Worm (Caenorhabditis elegans) whole organism, young adult: Measurements from ENCODE around the gene srx-46.
A peak's percentile ranks its signal among the peaks of the same experiment; 100 is the strongest.

Experiments
- C17E4.6 ChIP-seq: fragments of 200-800 bp; sonication (Bioruptor generic); IDR thresholded peaks from 2 replicates; pipeline ENCODE4 v1.3.6; 2022; ENCODE audit warnings: missing genetic modification reagents, missing genetic modification characterization, missing compliant biosample characterization
- D2030.7 ChIP-seq: fragments of 200-800 bp; sonication (Bioruptor generic); IDR thresholded peaks from 2 replicates; pipeline ENCODE4 v1.3.6; 2022; ENCODE audit warnings: missing genetic modification reagents, missing genetic modification characterization, missing compliant biosample characterization
- F33H1.4 ChIP-seq: fragments of 200-800 bp; sonication (Bioruptor generic); IDR thresholded peaks from 2 replicates; pipeline ENCODE4 v1.3.6; 2022; ENCODE audit warnings: missing genetic modification reagents, missing genetic modification characterization, missing compliant biosample characterization
- F57C9.4 ChIP-seq: sonication (generic microtip); optimal IDR thresholded peaks from 2 replicates; lab custom pipeline; 2017; ENCODE audit warnings: mild to moderate bottlenecking, missing genetic modification characterization, missing compliant biosample characterization
- Y53F4B.3 ChIP-seq: fragments of 200-800 bp; sonication (Bioruptor generic); IDR thresholded peaks from 2 replicates; pipeline ENCODE4 v1.3.6; 2022; ENCODE audit warnings: missing genetic modification reagents, missing genetic modification characterization, missing compliant biosample characterization
- aptf-3 ChIP-seq: fragments of 200-800 bp; sonication (Bioruptor generic); IDR thresholded peaks from 2 replicates; pipeline ENCODE4 v1.3.6; 2022; ENCODE audit warnings: missing genetic modification characterization, missing compliant biosample characterization
- atf-7 ChIP-seq: sonication (generic microtip); optimal IDR thresholded peaks from 2 replicates; lab custom pipeline; 2017; ENCODE audit warnings: mild to moderate bottlenecking, missing genetic modification characterization, missing compliant biosample characterization
- athp-1 ChIP-seq: sonication (generic microtip); optimal IDR thresholded peaks from 2 replicates; lab custom pipeline; 2017; ENCODE audit warnings: mild to moderate bottlenecking, missing genetic modification characterization, missing compliant biosample characterization
- cebp-1 ChIP-seq, 2 experiments: fragments of 200-800 bp in 1 of 2; sonication (Bioruptor generic) in 1 of 2; sonication (generic microtip) in 1 of 2; IDR thresholded peaks in 1 of 2; optimal IDR thresholded peaks in 1 of 2; 2 replicates each; pipeline versions ENCODE4 v1.3.6 to Lab custom; 2017 to 2022; ENCODE audit warnings: missing compliant biosample characterization in 2 of 2, missing genetic modification characterization in 2 of 2, mild to moderate bottlenecking in 1 of 2, missing genetic modification reagents in 1 of 2, moderate library complexity in 1 of 2
- cebp-2 ChIP-seq: fragments of 200-800 bp; sonication (Bioruptor generic); IDR thresholded peaks from 2 replicates; pipeline ENCODE4 v1.3.6; 2022; ENCODE audit warnings: missing genetic modification characterization, missing compliant biosample characterization
- ceh-100 ChIP-seq: fragments of 200-800 bp; sonication (Bioruptor generic); IDR thresholded peaks from 2 replicates; pipeline ENCODE4 v1.3.6; 2022; ENCODE audit warnings: missing genetic modification reagents, missing genetic modification characterization, missing compliant biosample characterization
- ceh-58 ChIP-seq: fragments of 200-800 bp; sonication (Bioruptor generic); IDR thresholded peaks from 2 replicates; pipeline ENCODE4 v1.3.6; 2022; ENCODE audit warnings: missing genetic modification characterization, missing compliant biosample characterization
- ceh-79 ChIP-seq: sonication (generic microtip); optimal IDR thresholded peaks from 2 replicates; lab custom pipeline; 2017; ENCODE audit warnings: mild to moderate bottlenecking, missing genetic modification characterization, missing compliant biosample characterization
- dox-1 ChIP-seq: fragments of 200-800 bp; sonication (Bioruptor generic); IDR thresholded peaks from 2 replicates; pipeline ENCODE4 v1.3.6; 2022; ENCODE audit warnings: missing genetic modification reagents, missing genetic modification characterization, missing compliant biosample characterization
- dpl-1 ChIP-seq: fragments of 150-350 bp; optimal IDR thresholded peaks from 2 replicates; lab custom pipeline; 2014; ENCODE audit warnings: missing biosample characterization, missing genetic modification reagents, missing genetic modification characterization
- efl-1 ChIP-seq: fragments of 150-350 bp; optimal IDR thresholded peaks from 2 replicates; lab custom pipeline; 2014; ENCODE audit warnings: missing biosample characterization, missing genetic modification reagents, missing genetic modification characterization
- egl-44 ChIP-seq: fragments of 200-800 bp; sonication (Bioruptor generic); IDR thresholded peaks from 2 replicates; pipeline ENCODE4 v1.3.6; 2022; ENCODE audit warnings: missing genetic modification reagents, missing genetic modification characterization, missing compliant biosample characterization
- egrh-3 ChIP-seq: fragments of 200-800 bp; sonication (Bioruptor generic); IDR thresholded peaks from 2 replicates; pipeline ENCODE4 v1.3.6; 2022; ENCODE audit warnings: missing genetic modification reagents, missing genetic modification characterization, missing compliant biosample characterization
- gei-17 ChIP-seq: fragments of 200-800 bp; sonication (Bioruptor generic); optimal IDR thresholded peaks from 2 replicates; lab custom pipeline; 2018; ENCODE audit warnings: mild to moderate bottlenecking, missing genetic modification characterization, missing compliant biosample characterization
- hlh-12 ChIP-seq: sonication (generic microtip); optimal IDR thresholded peaks from 2 replicates; lab custom pipeline; 2016; ENCODE audit warnings: missing genetic modification characterization, missing compliant biosample characterization
- hlh-26 ChIP-seq: fragments of 200-800 bp; sonication (Bioruptor generic); conservative IDR thresholded peaks from 2 replicates; pipeline ENCODE4 v1.3.6; 2022; ENCODE audit warnings: missing genetic modification reagents, missing genetic modification characterization, missing compliant biosample characterization
- hsf-1 ChIP-seq: fragments of 200-800 bp; sonication (Bioruptor generic); IDR thresholded peaks from 2 replicates; pipeline ENCODE4 v1.3.6; 2022; ENCODE audit warnings: missing genetic modification reagents, missing genetic modification characterization, missing compliant biosample characterization
- lsl-1 ChIP-seq: fragments of 200-800 bp; sonication (Bioruptor generic); optimal IDR thresholded peaks from 2 replicates; lab custom pipeline; 2018; ENCODE audit warnings: mild to moderate bottlenecking, missing genetic modification characterization, moderate library complexity, missing compliant biosample characterization
- madf-6 ChIP-seq: fragments of 200-800 bp; sonication (Bioruptor generic); IDR thresholded peaks from 2 replicates; pipeline ENCODE4 v1.3.6; 2022; ENCODE audit warnings: missing genetic modification reagents, missing genetic modification characterization, missing compliant biosample characterization
- madf-8 ChIP-seq: fragments of 200-800 bp; sonication (Bioruptor generic); conservative IDR thresholded peaks from 2 replicates; pipeline ENCODE4 v1.3.6; 2022; ENCODE audit warnings: missing genetic modification reagents, missing genetic modification characterization, missing compliant biosample characterization
- mel-28 ChIP-seq: sonication (generic microtip); optimal IDR thresholded peaks from 2 replicates; lab custom pipeline; 2016; ENCODE audit warnings: borderline replicate concordance, mild to moderate bottlenecking, missing genetic modification characterization, missing compliant biosample characterization
- mxl-1 ChIP-seq: sonication (generic microtip); optimal IDR thresholded peaks from 2 replicates; lab custom pipeline; 2016; ENCODE audit warnings: missing genetic modification characterization, missing compliant biosample characterization
- nhr-80 ChIP-seq: sonication (generic microtip); optimal IDR thresholded peaks from 2 replicates; lab custom pipeline; 2016; ENCODE audit warnings: missing genetic modification characterization, missing compliant biosample characterization
- rpc-1 ChIP-seq, 2 experiments: fragments of 150-350 bp in 1 of 2; sonication (generic microtip) in 1 of 2; optimal IDR thresholded peaks; 2 replicates each; lab custom pipeline; 2014 to 2018; ENCODE audit warnings: missing biosample characterization in 1 of 2, missing genetic modification characterization in 1 of 2, missing genetic modification reagents in 1 of 2, missing genotype in 1 of 2
- sptf-2 ChIP-seq: fragments of 200-800 bp; sonication (Bioruptor generic); optimal IDR thresholded peaks from 2 replicates; lab custom pipeline; 2018; ENCODE audit warnings: mild to moderate bottlenecking, missing genetic modification characterization, missing compliant biosample characterization
- tbx-9 ChIP-seq: sonication (generic microtip); optimal IDR thresholded peaks from 2 replicates; lab custom pipeline; 2016; ENCODE audit warnings: borderline replicate concordance, missing genetic modification characterization, inconsistent platforms, missing compliant biosample characterization
- tlf-1 ChIP-seq: fragments of 200-800 bp; sonication (Bioruptor generic); optimal IDR thresholded peaks from 2 replicates; lab custom pipeline; 2018; ENCODE audit warnings: mild to moderate bottlenecking, missing genetic modification characterization, missing compliant biosample characterization
- unc-130 ChIP-seq: sonication (generic microtip); optimal IDR thresholded peaks from 2 replicates; lab custom pipeline; 2016; ENCODE audit warnings: missing genetic modification reagents, missing genetic modification characterization, missing compliant biosample characterization
- xnd-1 ChIP-seq: sonication (generic microtip); optimal IDR thresholded peaks from 2 replicates; lab custom pipeline; 2016; ENCODE audit warnings: missing genotype, missing genetic modification reagents, missing genetic modification characterization, missing compliant biosample characterization
- zim-3 ChIP-seq: sonication (generic microtip); optimal IDR thresholded peaks from 2 replicates; lab custom pipeline; 2017; ENCODE audit warnings: mild to moderate bottlenecking, missing genetic modification characterization, moderate library complexity, missing compliant biosample characterization
- ztf-18 ChIP-seq: sonication (generic microtip); optimal IDR thresholded peaks from 2 replicates; lab custom pipeline; 2016; ENCODE audit warnings: missing genotype, mild to moderate bottlenecking, missing genetic modification characterization, missing compliant biosample characterization
- ztf-25 ChIP-seq: fragments of 200-800 bp; sonication (Bioruptor generic); IDR thresholded peaks from 2 replicates; pipeline ENCODE4 v1.3.6; 2022; ENCODE audit warnings: missing genetic modification reagents, missing genetic modification characterization, missing compliant biosample characterization
- ztf-26 ChIP-seq: sonication (generic microtip); optimal IDR thresholded peaks from 2 replicates; lab custom pipeline; 2017; ENCODE audit warnings: missing genetic modification characterization, missing compliant biosample characterization

srx-46 gene

DNA sequence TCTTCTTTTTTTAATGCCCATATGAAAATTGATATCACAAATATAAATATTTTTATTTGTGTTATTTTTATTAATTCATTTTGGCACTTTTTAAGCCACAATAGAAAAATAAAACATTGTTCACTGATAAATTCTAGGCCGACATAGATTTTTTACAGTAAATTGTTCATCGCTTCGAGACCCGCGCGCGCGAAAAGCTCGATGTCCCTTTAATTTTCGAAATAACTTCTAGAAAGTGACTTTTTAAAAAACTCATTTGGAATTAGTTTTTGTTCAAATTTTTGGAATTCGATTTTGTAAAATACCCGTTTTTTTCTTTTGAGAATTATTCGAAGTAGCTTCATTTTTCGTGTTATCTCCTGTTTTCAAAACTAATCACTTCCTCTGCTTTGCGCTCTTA, 31.3 kb downstream of the srx-46 start:
- TF ChIP-seq F33H1.4 (GFP tag; lab: Robert Waterston, UW) (peak; percentile 77), ceh-79 (no peak), efl-1 (GFP tag; lab: Kevin White, UChicago) (peak; percentile 79), unc-130 (no peak), tbx-9 (tag; lab: Kevin White, UChicago) (no peak), madf-8 (GFP tag; lab: Robert Waterston, UW) (peak; percentile 52; the same call in 1 of the 2 replicates), ztf-26 (tag; lab: Kevin White, UChicago) (no peak), lsl-1 (GFP tag; lab: Kevin White, UChicago) (peak; percentile 60), nhr-80 (tag; lab: Kevin White, UChicago) (no peak), xnd-1 (tag; lab: Kevin White, UChicago) (peak; percentile 55), sptf-2 (GFP tag; lab: Kevin White, UChicago) (no peak), athp-1 (no peak), ceh-58 (GFP tag; lab: Robert Waterston, UW) (no peak), ztf-18 (peak; percentile 50), hsf-1 (GFP tag; lab: Robert Waterston, UW) (0 out of 2 replicates have a peak, but pooled peaks have one; percentile 59), rpc-1 (optimal IDR thresholded peaks at IDR 0.05; lab: Kevin White, UChicago) (no peak), rpc-1 (tag; optimal IDR thresholded peaks at IDR 0.05; lab: Kevin White, UChicago) (no peak), mxl-1 (tag; lab: Kevin White, UChicago) (no peak), ceh-100 (GFP tag; lab: Robert Waterston, UW) (no peak), egl-44 (GFP tag; lab: Robert Waterston, UW) (no peak), ztf-25 (no peak), D2030.7 (peak; percentile 27; the same call in 1 of the 2 replicates), Y53F4B.3 (no peak), madf-6 (GFP tag; lab: Robert Waterston, UW) (peak; percentile 76), dpl-1 (GFP tag; lab: Kevin White, UChicago) (peak; percentile 25), tlf-1 (no peak)
- TF ChIP-seq, all 124 proteins: peak for 10

DNA sequence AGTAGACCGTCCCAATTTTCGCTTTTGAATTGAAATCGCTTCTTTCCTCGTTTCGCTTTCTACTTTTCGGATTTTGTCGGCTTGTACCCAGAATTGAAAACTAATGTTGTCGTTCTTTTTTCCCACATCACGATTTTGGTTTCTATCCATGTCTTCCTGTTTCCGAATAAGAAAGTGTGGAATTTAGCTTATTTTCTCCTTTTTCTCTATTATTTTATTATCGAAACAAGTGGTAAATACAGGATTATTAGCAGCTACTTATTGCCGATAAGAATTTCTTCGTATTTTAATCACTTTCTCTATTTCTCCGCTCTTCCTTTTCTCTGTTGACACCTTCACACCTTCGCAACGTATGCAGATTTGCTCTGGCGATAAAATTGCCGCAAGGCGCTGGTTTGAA, 31.9 kb downstream of the srx-46 start:
- no peak for TF ChIP-seq gei-17 (GFP tag; lab: Kevin White, UChicago)
- TF ChIP-seq cebp-2, result no peak
- TF ChIP-seq C17E4.6 (GFP tag; lab: Robert Waterston, UW), result no peak
- TF ChIP-seq xnd-1 (tag; lab: Kevin White, UChicago), result no peak
- TF ChIP-seq dox-1 (GFP tag; lab: Robert Waterston, UW), result no peak
- TF ChIP-seq hlh-26 (GFP tag; lab: Robert Waterston, UW), result no peak
- no peak for TF ChIP-seq hsf-1 (GFP tag; lab: Robert Waterston, UW)
- no peak for TF ChIP-seq egrh-3 (GFP tag; lab: Robert Waterston, UW)
- TF ChIP-seq mel-28, result no peak
- no peak for TF ChIP-seq F57C9.4 (tag; lab: Kevin White, UChicago)
- TF ChIP-seq hlh-12, result no peak
- TF ChIP-seq, all 124 proteins: peak for 0

DNA sequence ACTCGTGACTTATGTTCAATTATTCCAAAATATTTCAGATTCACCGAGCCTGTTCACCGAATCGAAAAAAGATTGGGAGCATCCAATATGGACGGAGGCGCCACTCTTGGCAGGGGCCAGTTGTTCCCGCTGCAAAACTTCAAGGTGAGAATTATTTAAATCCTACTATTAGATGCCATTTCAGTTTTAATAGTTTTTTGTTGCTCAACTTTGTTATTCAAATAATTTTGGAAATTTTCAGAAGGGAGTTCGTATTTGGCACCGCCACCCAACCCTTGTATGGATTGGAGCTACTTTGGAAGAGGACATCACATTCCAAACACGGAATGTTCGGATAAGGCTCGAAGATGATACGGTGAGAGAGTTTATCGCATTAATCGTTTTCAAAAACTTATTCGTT, 33.1 kb downstream of the srx-46 start, which contains the start of gene hum-2:
Gene hum-2 (plus strand): TSS at position 33 of the 400 bp plus-strand sequence.
- no peak for TF ChIP-seq zim-3
- no peak for TF ChIP-seq aptf-3
- no peak for TF ChIP-seq cebp-1 (GFP tag; IDR thresholded peaks at IDR 0.05; lab: Robert Waterston, UW)
- no peak for TF ChIP-seq cebp-1 (tag; optimal IDR thresholded peaks at IDR 0.05; lab: Kevin White, UChicago)
- TF ChIP-seq dpl-1 (GFP tag; lab: Kevin White, UChicago), result no peak
- TF ChIP-seq ztf-18, result no peak
- no peak for TF ChIP-seq atf-7 (tag; lab: Kevin White, UChicago)
- TF ChIP-seq sptf-2 (GFP tag; lab: Kevin White, UChicago), result no peak
